Fruit fly (Drosophila melanogaster) whole organism, embryonic: Measurements from ENCODE around the gene CG15408.
A peak's percentile ranks its signal among the peaks of the same experiment; 100 is the strongest.

Source experiments
- Blimp-1 ChIP-seq: fragments of 200-800 bp; sonication (Bioruptor generic); optimal IDR thresholded peaks from 3 replicates; lab custom pipeline; 2018; ENCODE audit warnings: missing biosample characterization, missing genetic modification characterization, mild to moderate bottlenecking, moderate library complexity, missing genetic modification reagents
- CG11085 ChIP-seq: fragments of 200-800 bp; sonication (Bioruptor generic); IDR thresholded peaks from 2 replicates; pipeline ENCODE4 v1.3.6; 2022; ENCODE audit warnings: missing biosample characterization, missing genetic modification characterization
- CG12071 ChIP-seq: fragments of 200-800 bp; sonication (Bioruptor generic); optimal IDR thresholded peaks from 3 replicates; lab custom pipeline; 2018; ENCODE audit warnings: missing biosample characterization, mild to moderate bottlenecking, missing genetic modification characterization
- CG12769 ChIP-seq: fragments of 200-800 bp; sonication (Bioruptor generic); optimal IDR thresholded peaks from 2 replicates; lab custom pipeline; 2019; ENCODE audit warnings: missing biosample characterization, mild to moderate bottlenecking, missing genetic modification characterization, moderate library complexity
- CG13296 ChIP-seq: fragments of 200-800 bp; sonication (Bioruptor generic); optimal IDR thresholded peaks from 3 replicates; lab custom pipeline; 2018; ENCODE audit warnings: missing biosample characterization, mild to moderate bottlenecking, missing genetic modification characterization
- CG13624 ChIP-seq: fragments of 200-800 bp; sonication (Bioruptor generic); optimal IDR thresholded peaks from 2 replicates; lab custom pipeline; 2016; ENCODE audit warnings: missing biosample characterization, missing genetic modification characterization
- CG14050 ChIP-seq: fragments of 200-800 bp; sonication (Bioruptor generic); IDR thresholded peaks from 3 replicates; pipeline ENCODE4 v1.3.6; 2022; ENCODE audit warnings: missing biosample characterization, missing genetic modification characterization
- CG15514 ChIP-seq: fragments of 200-800 bp; sonication (Bioruptor generic); optimal IDR thresholded peaks from 3 replicates; lab custom pipeline; 2017; ENCODE audit warnings: missing biosample characterization, missing genetic modification characterization, mild to moderate bottlenecking, moderate library complexity, missing genetic modification reagents
- CG1603 ChIP-seq: fragments of 200-800 bp; sonication (Bioruptor generic); optimal IDR thresholded peaks from 2 replicates; lab custom pipeline; 2019; ENCODE audit warnings: missing biosample characterization, mild to moderate bottlenecking, missing genetic modification characterization, moderate library complexity
- CG16815 ChIP-seq: fragments of 200-800 bp; sonication (Bioruptor generic); optimal IDR thresholded peaks from 3 replicates; lab custom pipeline; 2017; ENCODE audit warnings: missing biosample characterization, mild to moderate bottlenecking, missing genetic modification characterization
- CG17186 ChIP-seq: fragments of 200-800 bp; sonication (Bioruptor generic); optimal IDR thresholded peaks from 3 replicates; lab custom pipeline; 2017; ENCODE audit warnings: missing biosample characterization, missing genetic modification reagents, missing genetic modification characterization
- CG17568 ChIP-seq: fragments of 200-800 bp; sonication (Bioruptor generic); optimal IDR thresholded peaks from 2 replicates; lab custom pipeline; 2018; ENCODE audit warnings: missing biosample characterization, mild to moderate bottlenecking, missing genetic modification characterization, moderate library complexity
- CG2875 ChIP-seq: fragments of 200-800 bp; sonication (Bioruptor generic); optimal IDR thresholded peaks from 2 replicates; lab custom pipeline; 2017; ENCODE audit warnings: missing biosample characterization, mild to moderate bottlenecking, missing genetic modification characterization, missing genetic modification reagents
- CG30020 ChIP-seq: fragments of 200-800 bp; optimal IDR thresholded peaks from 2 replicates; lab custom pipeline; 2019; ENCODE audit warnings: missing biosample characterization, mild to moderate bottlenecking, missing genetic modification characterization, moderate library complexity
- CG31224 ChIP-seq: fragments of 200-800 bp; sonication (Bioruptor generic); IDR thresholded peaks from 2 replicates; pipeline ENCODE4 v1.3.6; 2022; ENCODE audit warnings: missing biosample characterization, missing genetic modification characterization
- CG31388 ChIP-seq: fragments of 200-800 bp; sonication (Bioruptor generic); optimal IDR thresholded peaks from 2 replicates; lab custom pipeline; 2016; ENCODE audit warnings: missing biosample characterization, missing genetic modification characterization
- CG4328 ChIP-seq: fragments of 200-800 bp; sonication (Bioruptor generic); optimal IDR thresholded peaks from 3 replicates; lab custom pipeline; 2017; ENCODE audit warnings: missing biosample characterization, missing genetic modification reagents, missing genetic modification characterization
- CG6689 ChIP-seq: fragments of 200-800 bp; sonication (Bioruptor generic); IDR thresholded peaks from 2 replicates; pipeline ENCODE4 v1.3.6; 2022; ENCODE audit warnings: missing biosample characterization, missing genetic modification characterization
- CG6854 ChIP-seq: fragments of 200-800 bp; sonication (Bioruptor generic); optimal IDR thresholded peaks from 3 replicates; lab custom pipeline; 2017; ENCODE audit warnings: missing biosample characterization, mild to moderate bottlenecking, missing genetic modification characterization
- CG8388 ChIP-seq: fragments of 200-800 bp; sonication (Bioruptor generic); optimal IDR thresholded peaks from 2 replicates; lab custom pipeline; 2019; ENCODE audit warnings: missing biosample characterization, mild to moderate bottlenecking, missing genetic modification characterization, moderate library complexity
- CG8765 ChIP-seq: fragments of 200-800 bp; sonication (Bioruptor generic); IDR thresholded peaks from 2 replicates; pipeline ENCODE4 v1.3.6; 2022; ENCODE audit warnings: missing biosample characterization, missing genetic modification characterization
- E2f2 ChIP-seq: fragments of 200-800 bp; sonication (Bioruptor generic); IDR thresholded peaks from 2 replicates; pipeline ENCODE4 v1.3.6; 2022; ENCODE audit warnings: missing biosample characterization, missing genetic modification characterization
- Mad ChIP-seq: fragments of 200-800 bp; sonication (Bioruptor generic); optimal IDR thresholded peaks from 2 replicates; lab custom pipeline; 2016; ENCODE audit warnings: missing biosample characterization, missing genetic modification characterization
- Myb ChIP-seq: fragments of 200-800 bp; sonication (Bioruptor generic); optimal IDR thresholded peaks from 2 replicates; lab custom pipeline; 2016; ENCODE audit warnings: missing biosample characterization, missing genetic modification characterization
- Oli ChIP-seq: fragments of 200-800 bp; sonication (Bioruptor generic); optimal IDR thresholded peaks from 2 replicates; lab custom pipeline; 2018; ENCODE audit warnings: missing biosample characterization, mild to moderate bottlenecking, missing genetic modification characterization, moderate library complexity
- Ravus ChIP-seq: fragments of 200-800 bp; sonication (Bioruptor generic); IDR thresholded peaks from 2 replicates; pipeline ENCODE4 v1.3.6; 2022; ENCODE audit warnings: missing biosample characterization, missing genetic modification characterization
- Side ChIP-seq: fragments of 200-800 bp; sonication (Bioruptor generic); optimal IDR thresholded peaks from 2 replicates; lab custom pipeline; 2016; ENCODE audit warnings: missing biosample characterization, missing genetic modification characterization
- ato ChIP-seq: fragments of 200-800 bp; sonication (Bioruptor generic); IDR thresholded peaks from 2 replicates; pipeline ENCODE4 v1.3.6; 2022; ENCODE audit warnings: missing biosample characterization, missing genetic modification characterization; ENCODE audit not compliant: partially characterized antibody
- cas ChIP-seq: fragments of 200-800 bp; sonication (Bioruptor generic); IDR thresholded peaks from 2 replicates; pipeline ENCODE4 v1.3.6; 2022; ENCODE audit warnings: missing biosample characterization, missing genetic modification characterization
- corto ChIP-seq: fragments of 200-800 bp; sonication (Bioruptor generic); optimal IDR thresholded peaks from 2 replicates; lab custom pipeline; 2016; ENCODE audit warnings: missing biosample characterization, mild to moderate bottlenecking, missing genetic modification characterization, moderate library complexity
- crc ChIP-seq: fragments of 200-800 bp; sonication (Bioruptor generic); optimal IDR thresholded peaks from 2 replicates; lab custom pipeline; 2016; ENCODE audit warnings: missing biosample characterization, missing genetic modification characterization
- esg ChIP-seq: fragments of 200-800 bp; sonication (Bioruptor generic); conservative IDR thresholded peaks from 2 replicates; pipeline ENCODE4 v1.3.6; 2022; ENCODE audit warnings: missing biosample characterization, missing genetic modification characterization
- fd3F ChIP-seq: fragments of 200-800 bp; sonication (Bioruptor generic); optimal IDR thresholded peaks from 2 replicates; lab custom pipeline; 2018; ENCODE audit warnings: missing biosample characterization, mild to moderate bottlenecking, missing genetic modification characterization, moderate library complexity
- fru ChIP-seq: fragments of >200 bp; optimal IDR thresholded peaks from 2 replicates; lab custom pipeline; 2017
- gro ChIP-seq: fragments of 200-800 bp; sonication (Bioruptor generic); optimal IDR thresholded peaks from 2 replicates; lab custom pipeline; 2016; ENCODE audit warnings: missing biosample characterization, missing genetic modification characterization
- inv ChIP-seq: fragments of 200-800 bp; sonication (Bioruptor generic); IDR thresholded peaks from 2 replicates; pipeline ENCODE4 v1.3.6; 2022; ENCODE audit warnings: missing biosample characterization, missing genetic modification characterization; ENCODE audit not compliant: partially characterized antibody
- lab ChIP-seq: fragments of 200-800 bp; sonication (Bioruptor generic); optimal IDR thresholded peaks from 3 replicates; lab custom pipeline; 2017; ENCODE audit warnings: missing biosample characterization, missing genetic modification characterization, mild to moderate bottlenecking, moderate library complexity, missing genetic modification reagents
- lola ChIP-seq, 3 experiments: fragments of >200 bp in 2 of 3; fragments of 200-800 bp in 1 of 3; sonication (Bioruptor generic) in 1 of 3; optimal IDR thresholded peaks; 2 replicates each; lab custom pipeline; 2017 to 2019; ENCODE audit warnings: missing biosample characterization in 3 of 3, missing genetic modification characterization in 3 of 3, mild to moderate bottlenecking in 1 of 3, moderate library complexity in 1 of 3
- mld ChIP-seq: fragments of 200-800 bp; sonication (Bioruptor generic); IDR thresholded peaks from 3 replicates; pipeline ENCODE4 v1.3.6; 2022; ENCODE audit warnings: missing biosample characterization, missing genetic modification characterization; ENCODE audit not compliant: partially characterized antibody
- nmo ChIP-seq: fragments of 200-800 bp; sonication (Bioruptor generic); optimal IDR thresholded peaks from 2 replicates; lab custom pipeline; 2018; ENCODE audit warnings: missing biosample characterization, mild to moderate bottlenecking, missing genetic modification characterization, moderate library complexity
- phol ChIP-seq: fragments of 200-800 bp; sonication (Bioruptor generic); optimal IDR thresholded peaks from 3 replicates; lab custom pipeline; 2018; ENCODE audit warnings: missing biosample characterization, mild to moderate bottlenecking, missing genetic modification characterization, moderate library complexity
- pnt ChIP-seq: fragments of 200-800 bp; sonication (Bioruptor generic); optimal IDR thresholded peaks from 3 replicates; lab custom pipeline; 2016; ENCODE audit warnings: missing biosample characterization, missing genetic modification characterization
- schlank ChIP-seq: fragments of 200-800 bp; sonication (Bioruptor generic); optimal IDR thresholded peaks from 2 replicates; lab custom pipeline; 2018; ENCODE audit warnings: missing biosample characterization, mild to moderate bottlenecking, missing genetic modification characterization
- slou ChIP-seq: fragments of 200-800 bp; sonication (Bioruptor generic); optimal IDR thresholded peaks from 3 replicates; lab custom pipeline; 2016; ENCODE audit warnings: missing biosample characterization, missing genetic modification characterization
- tin ChIP-seq: fragments of 200-800 bp; sonication (Bioruptor generic); optimal IDR thresholded peaks from 3 replicates; lab custom pipeline; 2016; ENCODE audit warnings: missing biosample characterization, missing genetic modification characterization
- toy ChIP-seq: fragments of 200-800 bp; sonication (Bioruptor generic); IDR thresholded peaks from 2 replicates; pipeline ENCODE4 v1.3.6; 2022; ENCODE audit warnings: missing biosample characterization, missing genetic modification characterization
- trem ChIP-seq: fragments of 200-800 bp; optimal IDR thresholded peaks from 3 replicates; lab custom pipeline; 2019; ENCODE audit warnings: missing biosample characterization, mild to moderate bottlenecking, missing genetic modification characterization, moderate library complexity
- tx ChIP-seq: fragments of 200-800 bp; sonication (Bioruptor generic); optimal IDR thresholded peaks from 2 replicates; lab custom pipeline; 2016; ENCODE audit warnings: missing biosample characterization, missing genetic modification characterization
- unc-4 ChIP-seq: fragments of 200-800 bp; sonication (Bioruptor generic); IDR thresholded peaks from 2 replicates; pipeline ENCODE4 v1.3.6; 2022; ENCODE audit warnings: missing biosample characterization, missing genetic modification characterization; ENCODE audit not compliant: partially characterized antibody
- vvl ChIP-seq: fragments of 200-800 bp; sonication (Bioruptor generic); IDR thresholded peaks from 2 replicates; pipeline ENCODE4 v1.3.6; 2022; ENCODE audit warnings: missing biosample characterization, missing genetic modification characterization
- zen2 ChIP-seq: fragments of 200-800 bp; sonication (Bioruptor generic); IDR thresholded peaks from 3 replicates; pipeline ENCODE4 v1.3.6; 2022; ENCODE audit warnings: missing biosample characterization, missing genetic modification characterization; ENCODE audit not compliant: partially characterized antibody

CG15408 gene

dm6 chr2L:3373242-3373641 is 40.6 kb downstream of the CG15408 start, which contains the start of gene GramD1B (continued):
- TF ChIP-seq E2f2 (GFP tag; lab: Robert Waterston, UW) (peak; percentile 98), CG8388 (GFP tag; lab: Kevin White, UChicago) (no peak), trem (peak; percentile 62), slou (GFP tag; lab: Kevin White, UChicago) (no peak), esg (GFP tag; lab: Robert Waterston, UW) (no peak), corto (GFP tag; lab: Kevin White, UChicago) (no peak), CG16815 (no peak), cas (GFP tag; lab: Robert Waterston, UW) (no peak), CG15514 (peak; percentile 61), Blimp-1 (GFP tag; lab: Kevin White, UChicago) (no peak), CG13624 (GFP tag; lab: Kevin White, UChicago) (peak; percentile 24), CG30020 (tag; lab: Kevin White, UChicago) (peak; percentile 11), CG11085 (no peak), schlank (tag; lab: Kevin White, UChicago) (no peak), CG31224 (GFP tag; lab: Robert Waterston, UW) (no peak), mld (GFP tag; lab: Robert Waterston, UW) (no peak), fd3F (GFP tag; lab: Kevin White, UChicago) (no peak), vvl (no peak; the same call in 1 of the 2 replicates), lab (no peak), Oli (tag; lab: Kevin White, UChicago) (no peak), CG31388 (GFP tag; lab: Kevin White, UChicago) (no peak), CG17186 (GFP tag; lab: Kevin White, UChicago) (peak; percentile 88), CG1603 (tag; lab: Kevin White, UChicago) (peak; percentile 78), CG4328 (GFP tag; lab: Kevin White, UChicago) (no peak), Ravus (no peak), Myb (GFP tag; lab: Kevin White, UChicago) (peak; percentile 33), pnt (GFP tag; lab: Kevin White, UChicago) (no peak), toy (GFP tag; lab: Robert Waterston, UW) (no peak), Side (GFP tag; lab: Kevin White, UChicago) (peak; percentile 6), inv (GFP tag; lab: Robert Waterston, UW) (no peak), CG12071 (GFP tag; lab: Kevin White, UChicago) (no peak), zen2 (peak; percentile 43; the same call in 1 of the 3 replicates), Mad (GFP tag; lab: Kevin White, UChicago) (no peak), tx (GFP tag; lab: Kevin White, UChicago) (no peak), phol (tag; lab: Kevin White, UChicago) (peak; percentile 82), tin (GFP tag; lab: Kevin White, UChicago) (peak; percentile 4), unc-4 (GFP tag; lab: Robert Waterston, UW) (peak; percentile 32; the same call in 1 of the 2 replicates), fru (no peak), CG6854 (no peak), CG17568 (GFP tag; lab: Kevin White, UChicago) (no peak), CG14050 (GFP tag; lab: Robert Waterston, UW) (0 out of 3 replicates have a peak, but pooled peaks have one; percentile 22), CG8765 (GFP tag; lab: Robert Waterston, UW) (no peak), CG2875 (GFP tag; lab: Kevin White, UChicago) (no peak), CG12769 (tag; lab: Kevin White, UChicago) (peak; percentile 26), CG6689 (GFP tag; lab: Robert Waterston, UW) (no peak), CG13296 (no peak), crc (GFP tag; lab: Kevin White, UChicago) (no peak), lola (GFP tag; optimal IDR thresholded peaks at IDR 0.05; lab: Kevin White, UChicago) (no peak), ato (GFP tag; lab: Robert Waterston, UW) (peak; percentile 14; the same call in 1 of the 2 replicates), nmo (GFP tag; lab: Kevin White, UChicago) (peak; percentile 16), gro (GFP tag; lab: Kevin White, UChicago) (no peak)
